Worm (Caenorhabditis elegans) whole organism, late embryonic: ENCODE data around the gene sucl-1.

Source experiments
- Y22D7AL.16 ChIP-seq: sonication (generic microtip); optimal IDR thresholded peaks from 2 replicates; lab custom pipeline; 2016; ENCODE audit warnings: missing genetic modification characterization, missing compliant biosample characterization
- ama-1 ChIP-seq: fragments of 150-350 bp; optimal IDR thresholded peaks from 2 replicates; lab custom pipeline; 2014
- ceh-30 ChIP-seq: fragments of 150-350 bp; optimal IDR thresholded peaks from 2 replicates; lab custom pipeline; 2014; ENCODE audit warnings: missing biosample characterization, missing genetic modification characterization
- elt-4 ChIP-seq: sonication (generic microtip); optimal IDR thresholded peaks from 2 replicates; lab custom pipeline; 2016; ENCODE audit warnings: missing genetic modification characterization, missing compliant biosample characterization
- fkh-6 ChIP-seq: sonication (generic microtip); optimal IDR thresholded peaks from 2 replicates; lab custom pipeline; 2016; ENCODE audit warnings: missing genetic modification characterization, missing compliant biosample characterization
- madf-2 ChIP-seq: sonication (generic microtip); optimal IDR thresholded peaks from 2 replicates; lab custom pipeline; 2017; ENCODE audit warnings: missing genetic modification characterization, missing compliant biosample characterization
- tbx-7 ChIP-seq: sonication (generic microtip); optimal IDR thresholded peaks from 2 replicates; lab custom pipeline; 2016; ENCODE audit warnings: missing genotype, missing genetic modification characterization, missing compliant biosample characterization
- unc-42 ChIP-seq: sonication (generic microtip); optimal IDR thresholded peaks from 2 replicates; lab custom pipeline; 2016; ENCODE audit warnings: missing genotype, missing genetic modification characterization, missing compliant biosample characterization

DNA sequence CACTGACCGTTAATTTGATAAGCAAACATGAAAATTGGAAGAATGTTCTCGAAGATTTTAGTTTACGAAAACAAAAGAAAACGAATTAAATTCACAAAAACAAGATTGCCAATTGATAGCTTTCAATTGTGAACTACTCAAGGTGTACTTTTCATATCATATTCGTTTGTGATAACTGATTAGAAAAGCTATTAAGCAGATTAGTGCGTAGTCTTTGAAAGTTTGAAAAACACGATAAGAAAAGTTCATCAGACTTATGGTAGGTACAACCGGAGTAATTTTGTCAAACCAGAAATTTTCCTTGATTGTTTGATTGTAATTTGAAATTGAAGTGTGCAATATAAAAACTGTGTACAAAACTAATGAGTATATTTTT is 33.7 kb downstream of the sucl-1 start:
- TF ChIP-seq unc-42 (tag; lab: Kevin White, UChicago) (no peak), madf-2 (tag; lab: Kevin White, UChicago) (no peak), fkh-6 (tag; lab: Kevin White, UChicago) (no peak), ceh-30 (tag; lab: Kevin White, UChicago) (no peak), ama-1 (lab: Kevin White, UChicago) (no peak), tbx-7 (tag; lab: Kevin White, UChicago) (no peak), Y22D7AL.16 (tag; lab: Kevin White, UChicago) (no peak), elt-4 (tag; lab: Kevin White, UChicago) (no peak)
